Worm (Caenorhabditis elegans) whole organism, young adult: Measurements from ENCODE around the gene T19B10.12.

Experiments used
- B0261.1 ChIP-seq: sonication (generic microtip); optimal IDR thresholded peaks from 2 replicates; lab custom pipeline; 2016; ENCODE audit warnings: mild to moderate bottlenecking, missing genetic modification characterization, moderate library complexity, missing compliant biosample characterization
- B0336.3 ChIP-seq: fragments of 200-800 bp; sonication (Bioruptor generic); IDR thresholded peaks from 2 replicates; pipeline ENCODE4 v1.3.6; 2022; ENCODE audit warnings: missing genetic modification characterization, missing compliant biosample characterization
- C17E4.6 ChIP-seq: fragments of 200-800 bp; sonication (Bioruptor generic); IDR thresholded peaks from 2 replicates; pipeline ENCODE4 v1.3.6; 2022; ENCODE audit warnings: missing genetic modification reagents, missing genetic modification characterization, missing compliant biosample characterization
- F10E7.11 ChIP-seq: sonication (generic microtip); optimal IDR thresholded peaks from 2 replicates; lab custom pipeline; 2017; ENCODE audit warnings: mild to moderate bottlenecking, missing genetic modification characterization, moderate library complexity, missing compliant biosample characterization
- F22D6.2 ChIP-seq: sonication (generic microtip); optimal IDR thresholded peaks from 2 replicates; lab custom pipeline; 2016; ENCODE audit warnings: mild to moderate bottlenecking, missing genetic modification characterization, missing compliant biosample characterization
- F33H1.4 ChIP-seq: fragments of 200-800 bp; sonication (Bioruptor generic); IDR thresholded peaks from 2 replicates; pipeline ENCODE4 v1.3.6; 2022; ENCODE audit warnings: missing genetic modification reagents, missing genetic modification characterization, missing compliant biosample characterization
- F52B5.7 ChIP-seq: sonication (generic microtip); optimal IDR thresholded peaks from 2 replicates; lab custom pipeline; 2016; ENCODE audit warnings: mild to moderate bottlenecking, missing genetic modification characterization, missing compliant biosample characterization
- F55B11.4 ChIP-seq: sonication (generic microtip); optimal IDR thresholded peaks from 2 replicates; lab custom pipeline; 2016; ENCODE audit warnings: missing compliant biosample characterization, missing genetic modification characterization, borderline replicate concordance; ENCODE audit not compliant: insufficient read depth
- K12H6.12 ChIP-seq: fragments of 200-800 bp; sonication (Bioruptor generic); optimal IDR thresholded peaks from 2 replicates; lab custom pipeline; 2018; ENCODE audit warnings: mild to moderate bottlenecking, missing genetic modification characterization, missing compliant biosample characterization
- T26A5.8 ChIP-seq: sonication (generic microtip); optimal IDR thresholded peaks from 2 replicates; lab custom pipeline; 2016; ENCODE audit warnings: missing genetic modification characterization, missing compliant biosample characterization
- Y56A3A.18 ChIP-seq: fragments of 200-800 bp; sonication (Bioruptor generic); IDR thresholded peaks from 2 replicates; pipeline ENCODE4 v1.3.6; 2022; ENCODE audit warnings: missing genetic modification reagents, missing genetic modification characterization, missing compliant biosample characterization
- Y67H2A.10 ChIP-seq: fragments of 200-800 bp; sonication (Bioruptor generic); conservative IDR thresholded peaks from 2 replicates; pipeline ENCODE4 v1.3.6; 2022; ENCODE audit warnings: missing genetic modification reagents, missing genetic modification characterization, missing compliant biosample characterization
- aptf-2 ChIP-seq: fragments of 200-800 bp; sonication (Bioruptor generic); conservative IDR thresholded peaks from 2 replicates; pipeline ENCODE4 v1.3.6; 2022; ENCODE audit warnings: missing genetic modification reagents, missing genetic modification characterization, missing compliant biosample characterization
- atf-7 ChIP-seq: sonication (generic microtip); optimal IDR thresholded peaks from 2 replicates; lab custom pipeline; 2017; ENCODE audit warnings: mild to moderate bottlenecking, missing genetic modification characterization, missing compliant biosample characterization
- athp-1 ChIP-seq: sonication (generic microtip); optimal IDR thresholded peaks from 2 replicates; lab custom pipeline; 2017; ENCODE audit warnings: mild to moderate bottlenecking, missing genetic modification characterization, missing compliant biosample characterization
- attf-5 ChIP-seq: fragments of 200-800 bp; sonication (Bioruptor generic); optimal IDR thresholded peaks from 2 replicates; lab custom pipeline; 2018; ENCODE audit warnings: mild to moderate bottlenecking, missing genetic modification characterization, missing compliant biosample characterization
- ccch-3 ChIP-seq: fragments of 200-800 bp; sonication (Bioruptor generic); optimal IDR thresholded peaks from 2 replicates; lab custom pipeline; 2018; ENCODE audit warnings: mild to moderate bottlenecking, missing genetic modification characterization, missing compliant biosample characterization
- cebp-2 ChIP-seq: fragments of 200-800 bp; sonication (Bioruptor generic); IDR thresholded peaks from 2 replicates; pipeline ENCODE4 v1.3.6; 2022; ENCODE audit warnings: missing genetic modification characterization, missing compliant biosample characterization
- ceh-91 ChIP-seq: fragments of 200-800 bp; sonication (Bioruptor generic); IDR thresholded peaks from 2 replicates; pipeline ENCODE4 v1.3.6; 2022; ENCODE audit warnings: missing genetic modification reagents, missing genetic modification characterization, missing compliant biosample characterization
- die-1 ChIP-seq: sonication (generic microtip); optimal IDR thresholded peaks from 2 replicates; lab custom pipeline; 2016; ENCODE audit warnings: missing genotype, mild to moderate bottlenecking, missing genetic modification characterization, missing compliant biosample characterization
- dox-1 ChIP-seq: fragments of 200-800 bp; sonication (Bioruptor generic); IDR thresholded peaks from 2 replicates; pipeline ENCODE4 v1.3.6; 2022; ENCODE audit warnings: missing genetic modification reagents, missing genetic modification characterization, missing compliant biosample characterization
- dpff-1 ChIP-seq: sonication (generic microtip); optimal IDR thresholded peaks from 2 replicates; lab custom pipeline; 2017; ENCODE audit warnings: mild to moderate bottlenecking, missing genetic modification characterization, missing compliant biosample characterization
- dpl-1 ChIP-seq: fragments of 150-350 bp; optimal IDR thresholded peaks from 2 replicates; lab custom pipeline; 2014; ENCODE audit warnings: missing biosample characterization, missing genetic modification reagents, missing genetic modification characterization
- egl-44 ChIP-seq: fragments of 200-800 bp; sonication (Bioruptor generic); IDR thresholded peaks from 2 replicates; pipeline ENCODE4 v1.3.6; 2022; ENCODE audit warnings: missing genetic modification reagents, missing genetic modification characterization, missing compliant biosample characterization
- egrh-3 ChIP-seq: fragments of 200-800 bp; sonication (Bioruptor generic); IDR thresholded peaks from 2 replicates; pipeline ENCODE4 v1.3.6; 2022; ENCODE audit warnings: missing genetic modification reagents, missing genetic modification characterization, missing compliant biosample characterization
- ets-4 ChIP-seq: fragments of 200-800 bp; sonication (Bioruptor generic); optimal IDR thresholded peaks from 2 replicates; lab custom pipeline; 2018; ENCODE audit warnings: mild to moderate bottlenecking, missing genetic modification characterization, missing compliant biosample characterization
- him-1 ChIP-seq: sonication (generic microtip); optimal IDR thresholded peaks from 2 replicates; lab custom pipeline; 2016; ENCODE audit warnings: missing genotype, missing genetic modification reagents, missing genetic modification characterization, missing compliant biosample characterization
- lag-1 ChIP-seq: fragments of 200-800 bp; sonication (Bioruptor generic); IDR thresholded peaks from 2 replicates; pipeline ENCODE4 v1.3.6; 2022; ENCODE audit warnings: missing genetic modification reagents, missing genetic modification characterization, missing compliant biosample characterization
- lir-1 ChIP-seq: fragments of 200-800 bp; sonication (Bioruptor generic); conservative IDR thresholded peaks from 2 replicates; pipeline ENCODE4 v1.3.6; 2022; ENCODE audit warnings: missing genetic modification reagents, missing genetic modification characterization, missing compliant biosample characterization
- lsy-27 ChIP-seq: sonication (generic microtip); optimal IDR thresholded peaks from 2 replicates; lab custom pipeline; 2017; ENCODE audit warnings: missing genetic modification characterization, mild to moderate bottlenecking, missing compliant biosample characterization, antibody characterized with exemption, missing genotype, borderline replicate concordance; ENCODE audit not compliant: insufficient read depth
- mel-28 ChIP-seq: sonication (generic microtip); optimal IDR thresholded peaks from 2 replicates; lab custom pipeline; 2016; ENCODE audit warnings: borderline replicate concordance, mild to moderate bottlenecking, missing genetic modification characterization, missing compliant biosample characterization
- nfya-1 ChIP-seq: sonication (generic microtip); optimal IDR thresholded peaks from 2 replicates; lab custom pipeline; 2017; ENCODE audit warnings: antibody characterized with exemption, missing compliant biosample characterization, missing genetic modification characterization, borderline replicate concordance; ENCODE audit not compliant: insufficient read depth
- nfya-2 ChIP-seq: fragments of 200-800 bp; sonication (Bioruptor generic); IDR thresholded peaks from 2 replicates; pipeline ENCODE4 v1.3.6; 2022; ENCODE audit warnings: missing genetic modification reagents, missing genetic modification characterization, missing compliant biosample characterization
- nhr-120 ChIP-seq: fragments of 200-800 bp; sonication (Bioruptor generic); IDR thresholded peaks from 2 replicates; pipeline ENCODE4 v1.3.6; 2022; ENCODE audit warnings: missing genetic modification characterization, missing compliant biosample characterization
- nhr-80 ChIP-seq: sonication (generic microtip); optimal IDR thresholded peaks from 2 replicates; lab custom pipeline; 2016; ENCODE audit warnings: missing genetic modification characterization, missing compliant biosample characterization
- pha-4 ChIP-seq: fragments of 150-350 bp; sonication (generic microtip); optimal IDR thresholded peaks from 2 replicates; lab custom pipeline; 2014; ENCODE audit warnings: missing biosample characterization, missing genetic modification reagents, missing genetic modification characterization
- rcor-1 ChIP-seq: fragments of 200-800 bp; sonication (Bioruptor generic); IDR thresholded peaks from 2 replicates; pipeline ENCODE4 v1.3.6; 2022; ENCODE audit warnings: missing genetic modification reagents, missing genetic modification characterization, missing compliant biosample characterization
- rec-8 ChIP-seq, 2 experiments: sonication (generic microtip); optimal IDR thresholded peaks; 2 replicates each; lab custom pipeline; 2016; ENCODE audit warnings: mild to moderate bottlenecking in 2 of 2, missing genetic modification characterization in 2 of 2, missing genetic modification reagents in 2 of 2, missing genotype in 2 of 2, missing biosample characterization in 1 of 2, missing compliant biosample characterization in 1 of 2, moderate library complexity in 1 of 2
- sdz-38 ChIP-seq: sonication (generic microtip); optimal IDR thresholded peaks from 2 replicates; lab custom pipeline; 2016; ENCODE audit warnings: missing genotype, missing genetic modification characterization, missing compliant biosample characterization
- sea-2 ChIP-seq: fragments of 200-800 bp; sonication (Bioruptor generic); IDR thresholded peaks from 2 replicates; pipeline ENCODE4 v1.3.6; 2022; ENCODE audit warnings: missing genetic modification characterization, missing compliant biosample characterization
- snpc-1.3 ChIP-seq: sonication (generic microtip); optimal IDR thresholded peaks from 2 replicates; lab custom pipeline; 2017; ENCODE audit warnings: missing genetic modification characterization, mild to moderate bottlenecking, missing compliant biosample characterization, antibody characterized with exemption, moderate library complexity, missing genotype, missing genetic modification reagents; ENCODE audit not compliant: insufficient read depth
- tbx-9 ChIP-seq: sonication (generic microtip); optimal IDR thresholded peaks from 2 replicates; lab custom pipeline; 2016; ENCODE audit warnings: borderline replicate concordance, missing genetic modification characterization, inconsistent platforms, missing compliant biosample characterization

Gene T19B10.12

DNA sequence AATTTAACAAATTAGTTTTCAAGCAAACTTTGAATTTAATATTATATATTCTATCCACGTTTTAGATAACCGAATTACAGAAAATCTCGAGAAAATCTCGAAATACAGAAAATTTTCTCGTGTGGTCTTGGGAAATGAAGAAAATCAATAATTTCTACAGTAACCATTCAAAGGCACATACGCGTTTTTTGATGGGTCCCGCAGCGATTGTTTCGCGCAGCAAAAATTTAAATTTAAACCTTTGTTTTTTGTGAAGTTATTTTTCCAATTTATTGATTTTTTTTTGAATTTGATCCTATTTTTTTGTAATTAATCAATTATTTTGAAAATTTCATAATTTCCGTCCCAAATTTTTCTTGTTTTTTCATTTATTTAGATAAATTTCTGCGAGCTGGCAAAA lies 28.7 kb downstream of the T19B10.12 start (continued):
- no peak for TF ChIP-seq B0336.3 (GFP tag; lab: Robert Waterston, UW)
- no peak for TF ChIP-seq aptf-2 (GFP tag; lab: Robert Waterston, UW)
- TF ChIP-seq ceh-91 (GFP tag; lab: Robert Waterston, UW) = peak; percentile 45; the same call in 1 of the 2 replicates
- TF ChIP-seq snpc-1.3 (tag; lab: Kevin White, UChicago) = peak; percentile 40
- no peak for TF ChIP-seq atf-7 (tag; lab: Kevin White, UChicago)
- peak; percentile 6 for TF ChIP-seq athp-1
- no peak for TF ChIP-seq Y56A3A.18 (GFP tag; lab: Robert Waterston, UW)
- no peak for TF ChIP-seq rec-8 (tag; optimal IDR thresholded peaks at IDR 0.05; lab: Kevin White, UChicago)
- no peak for TF ChIP-seq dox-1 (GFP tag; lab: Robert Waterston, UW)
- TF ChIP-seq lir-1 = no peak
- TF ChIP-seq sea-2 = no peak
- TF ChIP-seq pha-4 (tag; lab: Kevin White, UChicago) = no peak
- TF ChIP-seq, all 124 proteins: peak for 17

DNA sequence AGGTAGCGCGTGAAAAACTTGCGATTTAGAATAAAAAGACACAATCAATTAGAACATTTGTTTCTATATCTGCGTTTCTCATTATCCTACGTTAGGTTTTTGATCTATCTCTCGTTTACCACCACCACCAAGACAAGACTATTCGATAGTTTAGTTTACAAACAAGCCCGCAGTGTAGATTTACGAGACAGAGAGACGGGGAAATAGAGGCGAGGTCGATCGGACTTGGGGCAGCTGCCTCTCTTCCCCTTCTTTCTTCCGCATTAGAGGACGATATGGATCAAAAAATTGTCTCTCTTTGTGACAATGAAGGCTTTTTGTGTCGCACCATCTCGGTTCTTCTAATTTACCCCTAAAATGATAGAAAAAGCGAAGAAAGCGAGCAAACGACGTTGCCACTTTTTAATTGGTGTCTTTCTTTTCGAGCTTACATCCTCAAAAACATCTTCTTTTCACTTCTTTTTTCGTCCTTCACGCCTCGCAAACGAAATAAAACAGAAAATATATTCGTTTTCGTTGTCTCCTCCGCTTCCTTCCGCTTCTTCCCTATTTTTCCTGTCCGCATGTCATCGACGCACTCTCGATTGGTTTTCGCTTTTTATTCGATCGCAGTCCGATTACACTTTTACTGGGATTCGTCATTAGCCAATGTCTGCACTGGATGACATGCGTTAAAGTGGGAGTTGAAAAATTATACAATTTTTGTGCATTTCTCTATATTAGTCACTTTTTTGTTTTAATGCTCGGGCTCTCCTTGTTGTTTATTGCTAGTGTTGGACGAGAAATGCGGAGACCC lies 30.8 kb downstream of the T19B10.12 start:
- TF ChIP-seq B0261.1 (tag; lab: Kevin White, UChicago) = no peak
- no peak for TF ChIP-seq die-1 (tag; lab: Kevin White, UChicago)
- no peak for TF ChIP-seq K12H6.12 (tag; lab: Kevin White, UChicago)
- no peak for TF ChIP-seq him-1
- TF ChIP-seq lsy-27 (tag; lab: Kevin White, UChicago) = no peak
- TF ChIP-seq ets-4 (GFP tag; lab: Kevin White, UChicago) = no peak
- no peak for TF ChIP-seq egrh-3 (GFP tag; lab: Robert Waterston, UW)
- TF ChIP-seq mel-28 (tag; lab: Kevin White, UChicago) = no peak
- TF ChIP-seq T26A5.8 (tag; lab: Kevin White, UChicago) = no peak
- no peak for TF ChIP-seq snpc-1.3 (tag; lab: Kevin White, UChicago)
- TF ChIP-seq F22D6.2 (tag; lab: Kevin White, UChicago) = no peak
- no peak for TF ChIP-seq nfya-2
- no peak for TF ChIP-seq atf-7 (tag; lab: Kevin White, UChicago)
- no peak for TF ChIP-seq nhr-120 (GFP tag; lab: Robert Waterston, UW)
- TF ChIP-seq dpl-1 (GFP tag; lab: Kevin White, UChicago) = no peak
- no peak for TF ChIP-seq rcor-1 (GFP tag; lab: Robert Waterston, UW)

DNA sequence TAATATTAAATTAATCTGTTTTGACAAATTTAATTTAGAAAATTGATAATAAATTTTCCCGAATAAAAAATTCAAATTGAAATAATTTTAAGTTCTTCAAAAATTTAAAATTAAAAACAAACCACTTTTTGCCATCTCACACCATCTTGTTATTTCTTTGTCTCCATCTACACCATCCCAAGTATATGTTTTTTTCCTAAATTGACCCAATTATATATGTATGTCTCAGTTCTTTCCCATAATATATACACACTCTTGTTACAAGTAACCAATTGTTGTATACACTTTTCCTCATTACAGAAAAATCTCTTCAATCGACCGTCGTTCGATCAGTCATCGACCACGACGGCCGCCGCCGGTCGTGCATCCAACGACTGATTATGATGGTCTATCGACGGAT lies 31.4 kb downstream of the T19B10.12 start, which contains the start of gene gly-20:
TSS of gene gly-20 (plus strand) at position 301 of the 400 bp plus-strand sequence.
- TF ChIP-seq lag-1 (GFP tag; lab: Robert Waterston, UW) (no peak), F33H1.4 (GFP tag; lab: Robert Waterston, UW) (no peak), cebp-2 (no peak), nhr-80 (no peak), atf-7 (tag; lab: Kevin White, UChicago) (no peak), sea-2 (no peak), nfya-1 (tag; lab: Kevin White, UChicago) (no peak), F52B5.7 (tag; lab: Kevin White, UChicago) (no peak), C17E4.6 (GFP tag; lab: Robert Waterston, UW) (no peak), attf-5 (GFP tag; lab: Kevin White, UChicago) (no peak), die-1 (tag; lab: Kevin White, UChicago) (no peak), egl-44 (GFP tag; lab: Robert Waterston, UW) (no peak), F55B11.4 (no peak), Y67H2A.10 (no peak), sdz-38 (tag; lab: Kevin White, UChicago) (no peak), F10E7.11 (tag; lab: Kevin White, UChicago) (no peak), tbx-9 (tag; lab: Kevin White, UChicago) (no peak), ccch-3 (GFP tag; lab: Kevin White, UChicago) (no peak), dpff-1 (no peak)
